Fruit fly (Drosophila melanogaster) whole organism, wandering third instar larva: ENCODE data around the gene CG10874.

Source experiments
- fru ChIP-seq: fragments of 200-800 bp; sonication (Bioruptor generic); optimal IDR thresholded peaks from 3 replicates; lab custom pipeline; 2016; ENCODE audit warnings: missing biosample characterization, mild to moderate bottlenecking, missing genetic modification characterization
- rgr ChIP-seq: fragments of 200-800 bp; sonication (Bioruptor generic); optimal IDR thresholded peaks from 3 replicates; lab custom pipeline; 2016; ENCODE audit warnings: missing biosample characterization, mild to moderate bottlenecking, missing genetic modification characterization
- usp ChIP-seq: fragments of >200 bp; optimal IDR thresholded peaks from 2 replicates; lab custom pipeline; 2017; ENCODE audit warnings: missing biosample characterization, missing genetic modification characterization

DNA sequence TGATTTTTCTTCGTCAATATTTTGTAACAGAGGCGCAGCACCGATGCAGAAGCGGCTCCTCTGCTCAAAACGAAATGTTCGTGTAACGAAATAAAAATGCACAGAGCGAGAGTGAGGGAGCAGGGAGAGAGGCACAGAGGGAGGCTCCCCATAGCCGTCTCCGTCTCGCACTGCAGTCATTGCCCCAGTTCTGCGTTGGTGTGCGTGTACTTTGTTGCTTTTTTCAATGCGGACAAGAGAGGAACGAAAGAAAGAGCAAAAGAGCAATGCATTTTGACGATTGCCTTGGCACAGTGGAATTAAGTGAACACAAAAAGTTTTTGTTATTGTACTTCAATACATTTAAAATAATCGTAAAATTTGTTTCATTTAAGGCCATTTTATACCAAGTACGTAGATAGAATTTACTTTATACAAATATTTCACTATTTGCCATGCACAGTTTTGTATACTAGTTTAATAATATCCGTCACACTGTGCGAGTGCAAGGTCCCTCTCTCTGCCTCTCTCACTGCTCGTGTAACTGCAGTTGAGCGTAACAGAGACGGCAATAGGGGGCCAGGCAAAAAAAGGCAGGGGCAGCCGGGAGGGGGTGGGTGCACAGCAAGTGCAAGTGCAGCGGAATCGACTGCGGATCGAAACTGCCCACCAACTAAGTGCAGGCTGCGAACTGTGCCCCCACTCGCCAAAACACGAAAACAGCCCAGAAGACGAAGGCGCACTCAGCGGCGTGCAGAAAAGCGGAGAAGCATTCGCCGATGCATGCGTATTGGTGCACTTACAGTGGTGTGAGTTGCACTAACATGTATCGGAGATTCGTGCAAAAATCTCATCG, 10.0 kb upstream of the CG10874 start:
- no peak for TF ChIP-seq usp
- TF ChIP-seq fru (GFP tag; lab: Kevin White, UChicago) = peak; percentile 100
- TF ChIP-seq rgr (GFP tag; lab: Kevin White, UChicago) = peak; percentile 100
